Fruit fly (Drosophila melanogaster) whole organism, embryonic: ENCODE results near the gene CG32259.

ENCODE experiments used
- Atf6 ChIP-seq: fragments of 200-800 bp; sonication (Bioruptor generic); IDR thresholded peaks from 2 replicates; pipeline ENCODE4 v1.3.6; 2022; ENCODE audit warnings: missing biosample characterization, missing genetic modification characterization
- BEAF-32 ChIP-seq: fragments of 200-800 bp; sonication (Bioruptor generic); optimal IDR thresholded peaks from 3 replicates; lab custom pipeline; 2017; ENCODE audit warnings: missing biosample characterization, missing genetic modification characterization, mild to moderate bottlenecking, moderate library complexity, missing genetic modification reagents
- Bteb2 ChIP-seq: fragments of 200-800 bp; sonication (Bioruptor generic); optimal IDR thresholded peaks from 2 replicates; lab custom pipeline; 2016; ENCODE audit warnings: missing biosample characterization, missing genetic modification characterization
- CG10209 ChIP-seq: fragments of 200-800 bp; sonication (Bioruptor generic); optimal IDR thresholded peaks from 3 replicates; lab custom pipeline; 2017; ENCODE audit warnings: missing biosample characterization, mild to moderate bottlenecking, missing genetic modification characterization, missing genetic modification reagents
- CG10366 ChIP-seq: fragments of 200-800 bp; sonication (Bioruptor generic); IDR thresholded peaks from 2 replicates; pipeline ENCODE4 v1.3.6; 2022; ENCODE audit warnings: missing biosample characterization, missing genetic modification characterization
- CG10565 ChIP-seq: fragments of 200-800 bp; sonication (Bioruptor generic); optimal IDR thresholded peaks from 3 replicates; lab custom pipeline; 2016; ENCODE audit warnings: missing biosample characterization, mild to moderate bottlenecking, missing genetic modification characterization
- CG11504 ChIP-seq: fragments of 200-800 bp; sonication (Bioruptor generic); optimal IDR thresholded peaks from 3 replicates; lab custom pipeline; 2019; ENCODE audit warnings: missing biosample characterization, mild to moderate bottlenecking, missing genetic modification characterization, moderate library complexity
- CG11723 ChIP-seq: fragments of 200-800 bp; sonication (Bioruptor generic); optimal IDR thresholded peaks from 2 replicates; lab custom pipeline; 2017; ENCODE audit warnings: missing biosample characterization, mild to moderate bottlenecking, missing genetic modification characterization
- CG12659 ChIP-seq: fragments of 200-800 bp; sonication (Bioruptor generic); optimal IDR thresholded peaks from 3 replicates; lab custom pipeline; 2017; ENCODE audit warnings: mild to moderate bottlenecking, missing biosample characterization, missing genetic modification reagents, missing genetic modification characterization
- CG12744 ChIP-seq: fragments of 200-800 bp; sonication (Bioruptor generic); optimal IDR thresholded peaks from 2 replicates; lab custom pipeline; 2016; ENCODE audit warnings: missing biosample characterization, missing genetic modification characterization
- CG13296 ChIP-seq: fragments of 200-800 bp; sonication (Bioruptor generic); optimal IDR thresholded peaks from 3 replicates; lab custom pipeline; 2018; ENCODE audit warnings: missing biosample characterization, mild to moderate bottlenecking, missing genetic modification characterization
- CG16863 ChIP-seq: fragments of 200-800 bp; sonication (Bioruptor generic); optimal IDR thresholded peaks from 3 replicates; lab custom pipeline; 2016; ENCODE audit warnings: missing biosample characterization, missing genetic modification characterization
- CG2120 ChIP-seq: fragments of 200-800 bp; sonication (Bioruptor generic); optimal IDR thresholded peaks from 3 replicates; lab custom pipeline; 2016; ENCODE audit warnings: missing biosample characterization, missing genetic modification characterization
- CG31441 ChIP-seq: fragments of 200-800 bp; sonication (Bioruptor generic); IDR thresholded peaks from 2 replicates; pipeline ENCODE4 v1.3.6; 2022; ENCODE audit warnings: missing biosample characterization, missing genetic modification characterization
- CG32532 ChIP-seq: fragments of 200-800 bp; sonication (Bioruptor generic); IDR thresholded peaks from 2 replicates; pipeline ENCODE4 v1.3.6; 2022; ENCODE audit warnings: missing biosample characterization, missing genetic modification characterization
- CG33557 ChIP-seq: fragments of 200-800 bp; sonication (Bioruptor generic); optimal IDR thresholded peaks from 2 replicates; lab custom pipeline; 2019; ENCODE audit warnings: missing biosample characterization, mild to moderate bottlenecking, missing genetic modification characterization, moderate library complexity
- CG34376 ChIP-seq: fragments of 200-800 bp; sonication (Bioruptor generic); optimal IDR thresholded peaks from 2 replicates; lab custom pipeline; 2018; ENCODE audit warnings: missing biosample characterization, mild to moderate bottlenecking, missing genetic modification characterization
- CG4424 ChIP-seq: fragments of 200-800 bp; sonication (Bioruptor generic); optimal IDR thresholded peaks from 3 replicates; lab custom pipeline; 2016; ENCODE audit warnings: missing biosample characterization, missing genetic modification characterization
- CG7839 ChIP-seq: fragments of 200-800 bp; sonication (Bioruptor generic); optimal IDR thresholded peaks from 3 replicates; lab custom pipeline; 2018; ENCODE audit warnings: missing biosample characterization, mild to moderate bottlenecking, missing genetic modification characterization, moderate library complexity
- CG9727 ChIP-seq: fragments of 200-800 bp; sonication (Bioruptor generic); optimal IDR thresholded peaks from 3 replicates; lab custom pipeline; 2017; ENCODE audit warnings: missing biosample characterization, mild to moderate bottlenecking, missing genetic modification characterization
- Dip2 ChIP-seq: fragments of 200-800 bp; sonication (Bioruptor generic); IDR thresholded peaks from 2 replicates; pipeline ENCODE4 v1.3.6; 2022; ENCODE audit warnings: missing biosample characterization, missing genetic modification characterization
- Hand ChIP-seq: fragments of 200-800 bp; sonication (Bioruptor generic); optimal IDR thresholded peaks from 2 replicates; lab custom pipeline; 2017; ENCODE audit warnings: mild to moderate bottlenecking, missing biosample characterization, missing genetic modification reagents, missing genetic modification characterization
- Hmr ChIP-seq: fragments of 200-800 bp; sonication (Bioruptor generic); optimal IDR thresholded peaks from 3 replicates; lab custom pipeline; 2017; ENCODE audit warnings: mild to moderate bottlenecking, missing biosample characterization, missing genetic modification reagents, missing genetic modification characterization
- Jarid2 ChIP-seq: fragments of 200-800 bp; sonication (Bioruptor generic); optimal IDR thresholded peaks from 3 replicates; lab custom pipeline; 2017; ENCODE audit warnings: mild to moderate bottlenecking, missing biosample characterization, missing genetic modification reagents, missing genetic modification characterization
- Kr ChIP-seq: fragments of 200-800 bp; sonication (Bioruptor generic); optimal IDR thresholded peaks from 2 replicates; lab custom pipeline; 2017; ENCODE audit warnings: missing biosample characterization, mild to moderate bottlenecking, missing genetic modification characterization
- MTF-1 ChIP-seq: fragments of 200-800 bp; sonication (Bioruptor generic); optimal IDR thresholded peaks from 2 replicates; lab custom pipeline; 2018; ENCODE audit warnings: missing biosample characterization, mild to moderate bottlenecking, missing genetic modification characterization, borderline replicate concordance
- Nf-YB ChIP-seq: fragments of 200-800 bp; sonication (Bioruptor generic); optimal IDR thresholded peaks from 3 replicates; lab custom pipeline; 2019; ENCODE audit warnings: missing biosample characterization, mild to moderate bottlenecking, missing genetic modification characterization, moderate library complexity
- Sox100B ChIP-seq: fragments of 200-800 bp; sonication (Bioruptor generic); optimal IDR thresholded peaks from 3 replicates; lab custom pipeline; 2018; ENCODE audit warnings: missing biosample characterization, mild to moderate bottlenecking, missing genetic modification characterization
- bbx ChIP-seq: fragments of 200-800 bp; sonication (Bioruptor generic); IDR thresholded peaks from 2 replicates; pipeline ENCODE4 v1.3.6; 2022; ENCODE audit warnings: missing biosample characterization, missing genetic modification characterization; ENCODE audit not compliant: partially characterized antibody
- bcd ChIP-seq: fragments of 200-800 bp; sonication (Bioruptor generic); optimal IDR thresholded peaks from 2 replicates; lab custom pipeline; 2017; ENCODE audit warnings: missing biosample characterization, mild to moderate bottlenecking, missing genetic modification characterization
- cg ChIP-seq: fragments of 200-800 bp; sonication (Bioruptor generic); optimal IDR thresholded peaks from 3 replicates; lab custom pipeline; 2019; ENCODE audit warnings: missing biosample characterization, mild to moderate bottlenecking, missing genetic modification characterization, moderate library complexity
- dmrt11E ChIP-seq: fragments of 200-800 bp; sonication (Bioruptor generic); optimal IDR thresholded peaks from 3 replicates; lab custom pipeline; 2018; ENCODE audit warnings: missing biosample characterization, mild to moderate bottlenecking, missing genetic modification characterization, moderate library complexity
- dysf ChIP-seq: fragments of 200-800 bp; sonication (Bioruptor generic); IDR thresholded peaks from 3 replicates; pipeline ENCODE4 v1.3.6; 2022; ENCODE audit warnings: missing biosample characterization, missing genetic modification characterization
- fd102C ChIP-seq: fragments of 200-800 bp; sonication (Bioruptor generic); optimal IDR thresholded peaks from 2 replicates; lab custom pipeline; 2018; ENCODE audit warnings: missing biosample characterization, mild to moderate bottlenecking, missing genetic modification characterization, moderate library complexity
- grn ChIP-seq: fragments of 200-800 bp; sonication (Bioruptor generic); optimal IDR thresholded peaks from 3 replicates; lab custom pipeline; 2017; ENCODE audit warnings: missing biosample characterization, missing genetic modification characterization
- gro ChIP-seq: fragments of 200-800 bp; sonication (Bioruptor generic); optimal IDR thresholded peaks from 2 replicates; lab custom pipeline; 2016; ENCODE audit warnings: missing biosample characterization, missing genetic modification characterization
- inv ChIP-seq: fragments of 200-800 bp; sonication (Bioruptor generic); IDR thresholded peaks from 2 replicates; pipeline ENCODE4 v1.3.6; 2022; ENCODE audit warnings: missing biosample characterization, missing genetic modification characterization; ENCODE audit not compliant: partially characterized antibody
- ken ChIP-seq: fragments of 200-800 bp; sonication (Bioruptor generic); IDR thresholded peaks from 3 replicates; pipeline ENCODE4 v1.3.6; 2022; ENCODE audit warnings: missing biosample characterization, missing genetic modification characterization
- kni ChIP-seq: fragments of 200-800 bp; sonication (Bioruptor generic); optimal IDR thresholded peaks from 3 replicates; lab custom pipeline; 2017; ENCODE audit warnings: mild to moderate bottlenecking, missing biosample characterization, missing genetic modification reagents, missing genetic modification characterization
- lilli ChIP-seq: fragments of 200-800 bp; sonication (Bioruptor generic); optimal IDR thresholded peaks from 3 replicates; lab custom pipeline; 2016; ENCODE audit warnings: missing biosample characterization, missing genetic modification characterization
- otp ChIP-seq: fragments of 200-800 bp; sonication (Bioruptor generic); IDR thresholded peaks from 3 replicates; pipeline ENCODE4, ENCODE4 v1.3.6; 2022; ENCODE audit warnings: missing biosample characterization, missing genetic modification characterization
- pan ChIP-seq, 4 experiments: fragments of >200 bp in 3 of 4; fragments of 200-800 bp in 1 of 4; sonication (Bioruptor generic) in 1 of 4; optimal IDR thresholded peaks in 3 of 4; IDR thresholded peaks in 1 of 4; 2 replicates each; pipeline versions ENCODE4 v1.3.6 to Lab custom; 2017 to 2022; ENCODE audit warnings: missing biosample characterization in 2 of 4, missing genetic modification characterization in 2 of 4, mixed read lengths in 1 of 4
- salm ChIP-seq: fragments of 200-800 bp; sonication (Bioruptor generic); optimal IDR thresholded peaks from 2 replicates; lab custom pipeline; 2018; ENCODE audit warnings: missing biosample characterization, mild to moderate bottlenecking, missing genetic modification characterization
- sob ChIP-seq: fragments of 200-800 bp; sonication (Bioruptor generic); IDR thresholded peaks from 2 replicates; pipeline ENCODE4 v1.3.6; 2022; ENCODE audit warnings: missing biosample characterization, missing genetic modification characterization
- sqz ChIP-seq: fragments of 200-800 bp; sonication (Bioruptor generic); optimal IDR thresholded peaks from 3 replicates; lab custom pipeline; 2018; ENCODE audit warnings: missing biosample characterization, mild to moderate bottlenecking, missing genetic modification characterization
- tup ChIP-seq: fragments of 200-800 bp; sonication (Bioruptor generic); optimal IDR thresholded peaks from 2 replicates; lab custom pipeline; 2016; ENCODE audit warnings: missing biosample characterization, mild to moderate bottlenecking, missing genetic modification characterization, moderate library complexity
- zen2 ChIP-seq: fragments of 200-800 bp; sonication (Bioruptor generic); IDR thresholded peaks from 3 replicates; pipeline ENCODE4 v1.3.6; 2022; ENCODE audit warnings: missing biosample characterization, missing genetic modification characterization; ENCODE audit not compliant: partially characterized antibody

The CG32259 gene

DNA sequence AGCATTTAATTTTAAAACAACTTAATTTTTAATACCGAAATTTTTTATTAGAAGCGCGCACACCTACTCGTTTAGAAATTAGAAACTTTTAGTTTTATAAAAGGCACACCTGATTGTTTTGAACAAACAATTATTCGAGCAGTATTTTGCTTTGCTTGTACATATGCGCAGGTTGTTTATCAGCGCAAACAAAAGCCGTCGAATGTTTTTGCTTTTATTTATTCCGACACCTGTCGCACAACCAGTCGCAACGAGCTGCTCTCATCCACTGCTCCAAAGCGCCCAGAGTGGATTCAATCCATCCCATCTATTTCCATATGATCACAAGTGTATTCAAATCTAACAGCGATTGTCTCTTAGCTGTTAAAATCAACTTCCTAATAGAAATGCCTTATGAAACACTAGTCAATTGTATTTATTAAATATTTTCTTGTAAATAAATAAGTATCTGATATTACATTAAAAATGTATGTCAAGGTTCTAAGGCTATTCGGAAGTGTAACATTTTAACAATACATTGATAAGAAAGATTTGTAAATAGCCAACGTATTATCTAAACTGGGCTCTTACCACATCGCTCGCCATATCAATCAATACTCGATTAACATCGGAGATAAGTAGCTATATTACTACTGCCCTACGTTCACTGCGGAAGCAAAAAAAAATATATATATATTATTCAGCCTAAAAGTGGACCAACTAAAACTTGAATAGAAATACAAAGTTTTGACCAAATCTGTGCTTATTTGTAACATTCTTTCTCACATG lies 43.2 kb upstream of the CG32259 start, which contains the start of gene CG11594 (continued):
- TF ChIP-seq Hand (GFP tag; lab: Kevin White, UChicago) = no peak
- TF ChIP-seq zen2 = no peak
- TF ChIP-seq Atf6 (GFP tag; lab: Robert Waterston, UW) = peak; percentile 65
- TF ChIP-seq Sox100B = peak; percentile 12
- TF ChIP-seq pan (optimal IDR thresholded peaks at IDR 0.05; lab: Kevin White, UChicago) = no peak
- peak in 1 of 2 experiments; percentile 34 for TF ChIP-seq pan (GFP tag; optimal IDR thresholded peaks at IDR 0.05 in 1 of 2, IDR thresholded peaks at IDR 0.05 in 1 of 2)
- no peak for TF ChIP-seq CG33557 (GFP tag; lab: Kevin White, UChicago)
- TF ChIP-seq CG10565 = no peak
- TF ChIP-seq Bteb2 = peak; percentile 8
- TF ChIP-seq CG11723 = peak; percentile 4
- TF ChIP-seq Nf-YB (GFP tag; lab: Kevin White, UChicago) = no peak
- peak; percentile 42 for TF ChIP-seq CG10209 (GFP tag; lab: Kevin White, UChicago)
- no peak for TF ChIP-seq CG12744 (GFP tag; lab: Kevin White, UChicago)
- TF ChIP-seq tup (GFP tag; lab: Kevin White, UChicago) = no peak
- no peak for TF ChIP-seq gro (GFP tag; lab: Kevin White, UChicago)
- no peak for TF ChIP-seq kni (GFP tag; lab: Kevin White, UChicago)
- TF ChIP-seq CG31441 = no peak
- TF ChIP-seq bbx = no peak
- peak; percentile 21 for TF ChIP-seq Jarid2 (GFP tag; lab: Kevin White, UChicago)
- TF ChIP-seq CG32532 (GFP tag; lab: Robert Waterston, UW) = peak; percentile 33; the same call in 1 of the 2 replicates
- TF ChIP-seq salm (tag; lab: Kevin White, UChicago) = no peak
- TF ChIP-seq ken = 0 out of 3 replicates have a peak, but pooled peaks have one; percentile 27
- TF ChIP-seq sob (GFP tag; lab: Robert Waterston, UW) = peak; percentile 50; the same call in 1 of the 2 replicates
- no peak for TF ChIP-seq CG4424 (GFP tag; lab: Kevin White, UChicago)
- no peak for TF ChIP-seq cg (GFP tag; lab: Kevin White, UChicago)
- TF ChIP-seq fd102C (GFP tag; lab: Kevin White, UChicago) = no peak
- TF ChIP-seq CG16863 (GFP tag; lab: Kevin White, UChicago) = no peak
- peak; percentile 49 for TF ChIP-seq CG13296
- no peak for TF ChIP-seq CG11504 (tag; lab: Kevin White, UChicago)
- peak; percentile 27 for TF ChIP-seq CG9727
- TF ChIP-seq otp (GFP tag; lab: Robert Waterston, UW) = no peak
- peak; percentile 32 for TF ChIP-seq CG12659 (GFP tag; lab: Kevin White, UChicago)
- TF ChIP-seq CG7839 (tag; lab: Kevin White, UChicago) = no peak
- peak; percentile 21 for TF ChIP-seq bcd (GFP tag; lab: Kevin White, UChicago)
- no peak for TF ChIP-seq dmrt11E (tag; lab: Kevin White, UChicago)
- no peak for TF ChIP-seq sqz (GFP tag; lab: Kevin White, UChicago)
- no peak for TF ChIP-seq BEAF-32 (GFP tag; lab: Kevin White, UChicago)
- no peak for TF ChIP-seq inv (GFP tag; lab: Robert Waterston, UW)
- TF ChIP-seq Kr (GFP tag; lab: Kevin White, UChicago) = no peak
- TF ChIP-seq dysf (GFP tag; lab: Robert Waterston, UW) = peak; percentile 29; the same call in 1 of the 3 replicates
- TF ChIP-seq CG2120 = peak; percentile 26
- peak; percentile 92 for TF ChIP-seq grn (GFP tag; lab: Kevin White, UChicago)
- no peak for TF ChIP-seq Dip2 (GFP tag; lab: Robert Waterston, UW)
- peak; percentile 24 for TF ChIP-seq MTF-1 (GFP tag; lab: Kevin White, UChicago)
- peak; percentile 15; the same call in 1 of the 2 replicates for TF ChIP-seq CG10366 (GFP tag; lab: Robert Waterston, UW)
- peak; percentile 60 for TF ChIP-seq CG34376 (GFP tag; lab: Kevin White, UChicago)
- peak; percentile 68 for TF ChIP-seq Hmr (GFP tag; lab: Kevin White, UChicago)
- no peak for TF ChIP-seq lilli (GFP tag; lab: Kevin White, UChicago)
